Fruit fly (Drosophila melanogaster): Measurements from ENCODE around the gene fray.

DNA sequence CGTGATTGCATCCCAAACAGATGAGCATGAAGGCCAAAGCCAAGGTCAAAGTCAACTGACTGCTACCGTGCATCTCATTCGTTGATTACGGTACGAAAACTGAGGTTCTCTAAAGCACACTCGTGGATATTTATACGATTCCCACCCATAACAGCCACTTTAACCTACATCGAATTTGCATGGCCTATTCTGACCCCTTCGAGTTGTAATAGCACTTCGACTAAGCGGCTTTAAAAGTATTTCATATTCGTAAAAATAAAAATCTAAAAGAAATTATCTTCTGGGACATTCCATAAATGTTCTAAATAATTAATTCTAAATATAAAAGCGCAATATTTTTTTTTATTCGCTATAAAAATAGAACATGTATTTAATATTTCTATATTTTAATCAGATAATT lies 44.5 kb downstream of the fray start, which contains the start of gene CG7695:
- TF ChIP-seq Sox102F (GFP tag; optimal IDR thresholded peaks at IDR 0.05) (no peak), Sry-δ (GFP tag; optimal IDR thresholded peaks at IDR 0.05) (no peak), CG18599 (GFP tag; optimal IDR thresholded peaks at IDR 0.05) (no peak), pan (optimal IDR thresholded peaks at IDR 0.05) (no peak), pan (GFP tag; optimal IDR thresholded peaks at IDR 0.05 in 1 of 2, IDR thresholded peaks at IDR 0.05 in 1 of 2) (no peak), zen2 (GFP tag; IDR thresholded peaks at IDR 0.05; ENCODE audit: partially characterized antibody) (no peak), chm (GFP tag; IDR thresholded peaks at IDR 0.05) (no peak), row (GFP tag; IDR thresholded peaks at IDR 0.05) (no peak), Nf-YB (GFP tag; optimal IDR thresholded peaks at IDR 0.05) (no peak)
